Worm (Caenorhabditis elegans) whole organism, late embryonic: ENCODE results near the gene C01G10.4.
"Not testable (repeated sequence)": the region's sequence is repeated elsewhere in the genome, so short reads cannot be mapped to it uniquely, and the experiment has no call there.

Source experiments
- C08G9.2 ChIP-seq: sonication (generic microtip); optimal IDR thresholded peaks from 2 replicates; lab custom pipeline; 2016; ENCODE audit warnings: mild to moderate bottlenecking, missing genetic modification characterization, moderate library complexity, missing compliant biosample characterization
- C38D4.7 ChIP-seq: fragments of 200-800 bp; sonication (Bioruptor generic); optimal IDR thresholded peaks from 2 replicates; lab custom pipeline; 2018; ENCODE audit warnings: mild to moderate bottlenecking, missing genetic modification characterization, moderate library complexity, missing compliant biosample characterization
- F13H6.1 ChIP-seq: sonication (generic microtip); optimal IDR thresholded peaks from 2 replicates; lab custom pipeline; 2016; ENCODE audit warnings: missing genetic modification characterization, missing compliant biosample characterization
- K02D7.2 ChIP-seq: sonication (generic microtip); optimal IDR thresholded peaks from 2 replicates; lab custom pipeline; 2017; ENCODE audit warnings: mild to moderate bottlenecking, missing genetic modification characterization, missing compliant biosample characterization
- K09A11.1 ChIP-seq: sonication (generic microtip); optimal IDR thresholded peaks from 2 replicates; lab custom pipeline; 2017; ENCODE audit warnings: antibody characterized with exemption, mild to moderate bottlenecking, missing genetic modification characterization, missing compliant biosample characterization; ENCODE audit not compliant: insufficient read depth
- ahr-1 ChIP-seq: sonication (generic microtip); optimal IDR thresholded peaks from 2 replicates; lab custom pipeline; 2016; ENCODE audit warnings: missing genetic modification characterization, missing compliant biosample characterization
- ceh-2 ChIP-seq: sonication (generic microtip); optimal IDR thresholded peaks from 2 replicates; lab custom pipeline; 2016; ENCODE audit warnings: missing genotype, missing genetic modification characterization, missing compliant biosample characterization
- ceh-31 ChIP-seq: sonication (generic microtip); optimal IDR thresholded peaks from 2 replicates; lab custom pipeline; 2016; ENCODE audit warnings: missing genetic modification characterization, missing compliant biosample characterization
- ceh-48 ChIP-seq: sonication (generic microtip); optimal IDR thresholded peaks from 2 replicates; lab custom pipeline; 2016; ENCODE audit warnings: missing genetic modification characterization, inconsistent platforms, missing compliant biosample characterization
- che-1 ChIP-seq: sonication (generic microtip); optimal IDR thresholded peaks from 2 replicates; lab custom pipeline; 2016; ENCODE audit warnings: mild to moderate bottlenecking, missing genetic modification characterization, missing compliant biosample characterization
- ets-4 ChIP-seq: sonication (generic microtip); optimal IDR thresholded peaks from 2 replicates; lab custom pipeline; 2016; ENCODE audit warnings: missing genetic modification characterization, missing compliant biosample characterization
- eyg-1 ChIP-seq: sonication (generic microtip); optimal IDR thresholded peaks from 2 replicates; lab custom pipeline; 2016; ENCODE audit warnings: missing genotype, missing genetic modification characterization, missing compliant biosample characterization
- fkh-6 ChIP-seq: sonication (generic microtip); optimal IDR thresholded peaks from 2 replicates; lab custom pipeline; 2016; ENCODE audit warnings: missing genetic modification characterization, missing compliant biosample characterization
- hlh-13 ChIP-seq: fragments of 200-800 bp; sonication (Bioruptor generic); optimal IDR thresholded peaks from 2 replicates; lab custom pipeline; 2018; ENCODE audit warnings: mild to moderate bottlenecking, missing genetic modification characterization, missing compliant biosample characterization
- hlh-15 ChIP-seq: sonication (generic microtip); optimal IDR thresholded peaks from 2 replicates; lab custom pipeline; 2016; ENCODE audit warnings: missing genetic modification characterization, missing compliant biosample characterization
- hlh-30 ChIP-seq: sonication (generic microtip); optimal IDR thresholded peaks from 2 replicates; lab custom pipeline; 2017; ENCODE audit warnings: antibody characterized with exemption, missing genetic modification characterization, missing compliant biosample characterization; ENCODE audit not compliant: insufficient read depth
- hlh-6 ChIP-seq: sonication (generic microtip); optimal IDR thresholded peaks from 2 replicates; lab custom pipeline; 2016; ENCODE audit warnings: missing genotype, missing genetic modification characterization, missing compliant biosample characterization
- lim-6 ChIP-seq: sonication (generic microtip); optimal IDR thresholded peaks from 2 replicates; lab custom pipeline; 2016; ENCODE audit warnings: missing genetic modification characterization, missing compliant biosample characterization
- madf-2 ChIP-seq: sonication (generic microtip); optimal IDR thresholded peaks from 2 replicates; lab custom pipeline; 2017; ENCODE audit warnings: missing genetic modification characterization, missing compliant biosample characterization
- mec-3 ChIP-seq: sonication (generic microtip); optimal IDR thresholded peaks from 2 replicates; lab custom pipeline; 2016; ENCODE audit warnings: borderline replicate concordance, missing genetic modification characterization, missing compliant biosample characterization
- nfya-1 ChIP-seq: sonication (generic microtip); optimal IDR thresholded peaks from 2 replicates; lab custom pipeline; 2017; ENCODE audit warnings: missing genetic modification characterization, mild to moderate bottlenecking, missing compliant biosample characterization, antibody characterized with exemption, moderate library complexity
- nhr-11 ChIP-seq: fragments of 150-350 bp; optimal IDR thresholded peaks from 2 replicates; lab custom pipeline; 2014; ENCODE audit warnings: missing biosample characterization, missing genetic modification characterization
- nhr-232 ChIP-seq: sonication (generic microtip); optimal IDR thresholded peaks from 2 replicates; lab custom pipeline; 2016; ENCODE audit warnings: missing genetic modification characterization, missing compliant biosample characterization
- npax-4 ChIP-seq: sonication (generic microtip); optimal IDR thresholded peaks from 2 replicates; lab custom pipeline; 2016; ENCODE audit warnings: missing genetic modification characterization, missing compliant biosample characterization
- pha-4 ChIP-seq: fragments of 150-350 bp; optimal IDR thresholded peaks from 2 replicates; lab custom pipeline; 2018; ENCODE audit warnings: missing biosample characterization, missing genetic modification reagents, missing genetic modification characterization
- ref-2 ChIP-seq: sonication (generic microtip); optimal IDR thresholded peaks from 2 replicates; lab custom pipeline; 2016; ENCODE audit warnings: missing genetic modification characterization, missing compliant biosample characterization
- rnt-1 ChIP-seq: sonication (generic microtip); optimal IDR thresholded peaks from 2 replicates; lab custom pipeline; 2016; ENCODE audit warnings: missing genetic modification characterization, missing compliant biosample characterization
- sdc-2 ChIP-seq: sonication (generic microtip); optimal IDR thresholded peaks from 2 replicates; lab custom pipeline; 2016; ENCODE audit warnings: missing genotype, missing genetic modification characterization, missing compliant biosample characterization
- sox-2 ChIP-seq: fragments of 200-800 bp; sonication (Bioruptor generic); IDR thresholded peaks from 2 replicates; pipeline ENCODE4 v1.3.6; 2022; ENCODE audit warnings: missing genetic modification reagents, missing genetic modification characterization, missing compliant biosample characterization
- sox-4 ChIP-seq: sonication (generic microtip); optimal IDR thresholded peaks from 2 replicates; lab custom pipeline; 2017; ENCODE audit warnings: mild to moderate bottlenecking, missing genetic modification characterization, inconsistent platforms, missing compliant biosample characterization
- syd-9 ChIP-seq: sonication (generic microtip); optimal IDR thresholded peaks from 2 replicates; lab custom pipeline; 2016; ENCODE audit warnings: mild to moderate bottlenecking, missing genetic modification characterization, moderate library complexity, missing compliant biosample characterization
- tbx-2 ChIP-seq: sonication (generic microtip); optimal IDR thresholded peaks from 2 replicates; lab custom pipeline; 2016; ENCODE audit warnings: missing genetic modification characterization, missing compliant biosample characterization
- tbx-7 ChIP-seq: sonication (generic microtip); optimal IDR thresholded peaks from 2 replicates; lab custom pipeline; 2016; ENCODE audit warnings: missing genotype, missing genetic modification characterization, missing compliant biosample characterization
- ttx-3 ChIP-seq: sonication (generic microtip); optimal IDR thresholded peaks from 2 replicates; lab custom pipeline; 2016; ENCODE audit warnings: missing genetic modification reagents, missing genetic modification characterization, missing compliant biosample characterization
- unc-55 ChIP-seq: sonication (generic microtip); optimal IDR thresholded peaks from 2 replicates; lab custom pipeline; 2017; ENCODE audit warnings: missing biosample characterization, missing genetic modification reagents, missing genetic modification characterization
- unc-86 ChIP-seq: sonication (generic microtip); optimal IDR thresholded peaks from 2 replicates; lab custom pipeline; 2016; ENCODE audit warnings: missing genetic modification characterization, missing compliant biosample characterization
- ztf-16 ChIP-seq: sonication (generic microtip); optimal IDR thresholded peaks from 2 replicates; lab custom pipeline; 2017; ENCODE audit warnings: missing genetic modification characterization, missing compliant biosample characterization

The C01G10.4 gene

DNA sequence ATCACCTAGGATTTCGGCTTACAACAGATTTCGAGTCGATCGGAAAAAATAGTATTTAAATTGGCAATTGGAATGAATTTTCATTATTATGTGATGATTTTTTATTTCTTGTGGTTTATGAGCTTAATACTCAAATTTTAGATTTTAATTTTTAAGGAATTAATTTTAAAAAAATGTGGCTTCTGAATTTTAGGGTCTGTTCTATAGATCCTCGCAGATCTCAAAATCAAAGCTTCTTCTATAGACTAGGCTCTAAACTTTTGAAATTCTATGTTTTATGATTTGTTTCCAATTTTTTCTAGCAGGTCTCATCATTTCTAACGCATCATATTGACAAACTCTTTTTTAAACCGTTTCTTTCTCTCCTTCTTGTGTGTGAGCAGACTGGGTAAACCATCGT, 3.1 kb downstream of the C01G10.4 start, which contains the start of gene txt-12:
TSS of gene txt-12 (plus strand) at position 301 of the 400 bp plus-strand sequence.
- TF ChIP-seq ceh-31 (no peak), sox-2 (no peak), hlh-6 (no peak), nhr-232 (tag; lab: Kevin White, UChicago) (no peak), ttx-3 (tag; lab: Kevin White, UChicago) (no peak), unc-55 (GFP tag; lab: Kevin White, UChicago) (no peak), ceh-48 (no peak), che-1 (no peak), syd-9 (tag; lab: Kevin White, UChicago) (no peak), K02D7.2 (tag; lab: Kevin White, UChicago) (no peak), rnt-1 (tag; lab: Kevin White, UChicago) (no peak), F13H6.1 (tag; lab: Kevin White, UChicago) (no peak)

DNA sequence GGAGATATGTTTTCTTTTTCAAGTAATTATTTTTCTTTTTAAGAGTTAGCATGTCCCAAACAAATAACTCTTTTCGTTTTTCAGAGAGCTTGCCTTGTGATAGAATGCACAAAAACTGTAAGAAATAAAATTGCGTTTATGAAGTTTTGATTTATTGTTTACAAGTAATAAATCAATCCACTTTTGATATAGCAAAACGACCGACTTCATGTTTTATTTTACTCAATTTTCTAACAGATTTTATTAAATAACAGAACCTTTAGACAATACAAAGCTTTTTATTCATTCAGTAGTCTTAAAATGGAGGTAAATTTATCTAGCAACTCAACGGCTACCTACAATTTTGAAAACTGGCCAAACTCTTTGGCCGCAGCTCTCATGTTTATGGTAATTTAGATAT, 5.2 kb downstream of the C01G10.4 start, which contains the start of gene srx-78:
TSS of gene srx-78 (plus strand) at position 301 of the 400 bp plus-strand sequence.
- no peak for TF ChIP-seq hlh-13 (GFP tag; lab: Kevin White, UChicago)
- TF ChIP-seq C38D4.7 (GFP tag; lab: Kevin White, UChicago) = no peak
- TF ChIP-seq tbx-7 (tag; lab: Kevin White, UChicago) = no peak
- TF ChIP-seq nhr-11 (tag; lab: Kevin White, UChicago) = no peak
- TF ChIP-seq hlh-30 (tag; lab: Kevin White, UChicago) = no peak
- TF ChIP-seq lim-6 (tag; lab: Kevin White, UChicago) = no peak
- TF ChIP-seq tbx-2 (tag; lab: Kevin White, UChicago) = no peak
- TF ChIP-seq pha-4 (tag; lab: Kevin White, UChicago) = no peak
- TF ChIP-seq ceh-2 (tag; lab: Kevin White, UChicago) = no peak
- no peak for TF ChIP-seq sox-4 (tag; lab: Kevin White, UChicago)
- no peak for TF ChIP-seq unc-86 (tag; lab: Kevin White, UChicago)
- no peak for TF ChIP-seq ztf-16 (tag; lab: Kevin White, UChicago)
- no peak for TF ChIP-seq K09A11.1 (tag; lab: Kevin White, UChicago)
- no peak for TF ChIP-seq ets-4 (tag; lab: Kevin White, UChicago)
- TF ChIP-seq ref-2 = no peak
- TF ChIP-seq eyg-1 = no peak
- TF ChIP-seq rnt-1 (tag; lab: Kevin White, UChicago) = no peak
- no peak for TF ChIP-seq ahr-1
- TF ChIP-seq madf-2 (tag; lab: Kevin White, UChicago) = no peak
- TF ChIP-seq unc-55 (GFP tag; lab: Kevin White, UChicago) = no peak

DNA sequence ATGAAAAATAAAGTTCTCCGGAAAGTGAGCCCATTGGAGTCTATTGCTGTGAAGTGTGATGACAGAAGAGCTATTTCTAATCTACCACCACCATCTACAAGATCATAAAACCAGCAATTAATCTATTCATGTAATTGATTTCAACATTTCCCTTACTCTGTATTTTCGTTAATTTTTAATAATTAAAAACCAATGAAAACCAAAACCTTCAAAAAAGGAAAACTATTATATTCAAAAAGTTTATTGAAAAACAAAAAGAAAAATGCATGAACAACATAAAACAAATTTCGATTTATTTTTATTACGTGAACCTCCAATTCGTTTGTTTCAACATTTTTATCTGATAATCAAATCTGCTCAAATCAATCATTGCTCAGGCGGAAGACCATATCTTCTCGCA, 9.9 kb downstream of the C01G10.4 start, which contains the start of gene C01G10.1:
TSS of gene C01G10.1 (plus strand) at position 301 of the 400 bp plus-strand sequence.
- TF ChIP-seq mec-3 (tag; lab: Kevin White, UChicago) (no peak), C08G9.2 (no peak), fkh-6 (no peak), che-1 (no peak), ceh-31 (no peak), hlh-6 (no peak), madf-2 (tag; lab: Kevin White, UChicago) (no peak), sdc-2 (tag; lab: Kevin White, UChicago) (no peak), nfya-1 (no peak), npax-4 (no peak), ceh-48 (no peak)

DNA sequence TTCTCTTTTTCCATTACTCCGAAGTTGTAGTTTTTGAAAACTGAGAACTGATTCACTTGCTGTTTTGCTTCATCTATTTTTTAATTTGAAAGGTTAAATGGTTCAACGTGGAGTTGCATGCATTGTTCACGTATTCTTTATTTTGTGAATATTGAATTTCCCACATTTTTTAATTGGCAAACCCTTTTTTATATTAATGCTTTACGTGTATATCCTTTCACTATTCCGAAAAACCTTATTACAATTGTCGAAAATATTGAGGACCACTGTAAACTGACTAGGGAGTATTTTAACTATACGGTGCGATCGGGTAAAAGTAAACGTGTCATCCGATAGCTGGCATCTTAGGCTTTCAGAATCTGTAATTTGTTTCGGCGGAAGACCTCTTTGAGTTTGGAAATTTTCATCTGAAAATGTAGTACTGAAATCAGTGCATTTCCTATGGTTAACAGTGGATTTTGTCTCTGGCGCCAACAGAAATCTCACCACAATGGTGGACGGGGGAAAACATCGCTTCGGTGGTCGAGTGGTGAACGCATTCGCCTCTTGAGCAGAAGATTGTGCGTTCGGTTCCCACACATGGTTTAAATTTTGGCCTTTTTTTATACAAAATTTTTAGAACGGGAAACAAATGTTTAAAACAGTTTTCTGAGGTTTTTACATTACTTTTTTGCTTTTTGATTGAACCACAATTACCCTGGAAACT, 16.5 kb downstream of the C01G10.4 start, which contains the start of gene C01G10.14:
TSS of gene C01G10.14 (minus strand) at position 51 of the 706 bp plus-strand sequence.
- TF ChIP-seq ref-2; sox-4 (tag; lab: Kevin White, UChicago); hlh-15 (tag; lab: Kevin White, UChicago): not testable (repeated sequence)
